Worm (Caenorhabditis elegans) whole organism, mixed stage, embryonic: ENCODE data around the gene clec-54.

Experiments
- M03D4.4 ChIP-seq: sonication (generic microtip); optimal IDR thresholded peaks from 2 replicates; lab custom pipeline; 2017; ENCODE audit warnings: mild to moderate bottlenecking, missing genetic modification characterization, missing compliant biosample characterization
- bed-3 ChIP-seq: fragments of 200-800 bp; sonication (Bioruptor generic); optimal IDR thresholded peaks from 3 replicates; lab custom pipeline; 2018; ENCODE audit warnings: mild to moderate bottlenecking, missing genetic modification characterization, moderate library complexity, missing compliant biosample characterization
- blmp-1 ChIP-seq: fragments of 150-350 bp; optimal IDR thresholded peaks from 2 replicates; lab custom pipeline; 2014; ENCODE audit warnings: missing biosample characterization, missing genetic modification characterization
- ceh-39 ChIP-seq: fragments of 150-350 bp; optimal IDR thresholded peaks from 2 replicates; lab custom pipeline; 2014; ENCODE audit warnings: missing biosample characterization, missing genetic modification characterization
- ceh-43 ChIP-seq: fragments of 200-800 bp; sonication (Bioruptor generic); optimal IDR thresholded peaks from 2 replicates; lab custom pipeline; 2018; ENCODE audit warnings: mild to moderate bottlenecking, missing genetic modification characterization, moderate library complexity, missing compliant biosample characterization
- ceh-83 ChIP-seq: fragments of 200-800 bp; sonication (Bioruptor generic); optimal IDR thresholded peaks from 2 replicates; lab custom pipeline; 2018; ENCODE audit warnings: mild to moderate bottlenecking, missing genetic modification characterization, missing compliant biosample characterization
- ces-1 ChIP-seq: fragments of 150-350 bp; optimal IDR thresholded peaks from 2 replicates; lab custom pipeline; 2014; ENCODE audit warnings: missing biosample characterization, missing genetic modification reagents, missing genetic modification characterization
- cnd-1 ChIP-seq: fragments of 200-800 bp; sonication (Bioruptor generic); optimal IDR thresholded peaks from 2 replicates; lab custom pipeline; 2018; ENCODE audit warnings: mild to moderate bottlenecking, missing genetic modification characterization, missing compliant biosample characterization
- drap-1 ChIP-seq: fragments of 200-800 bp; sonication (Bioruptor generic); optimal IDR thresholded peaks from 3 replicates; lab custom pipeline; 2018; ENCODE audit warnings: mild to moderate bottlenecking, missing genetic modification characterization, missing compliant biosample characterization
- elt-1 ChIP-seq: sonication (generic microtip); optimal IDR thresholded peaks from 2 replicates; lab custom pipeline; 2017; ENCODE audit warnings: missing genetic modification characterization, mild to moderate bottlenecking, missing compliant biosample characterization, antibody characterized with exemption, moderate library complexity, borderline replicate concordance; ENCODE audit not compliant: insufficient read depth
- elt-3 ChIP-seq: fragments of 150-350 bp; optimal IDR thresholded peaks from 2 replicates; lab custom pipeline; 2014; ENCODE audit warnings: missing biosample characterization, missing genetic modification characterization
- flh-1 ChIP-seq: fragments of 200-800 bp; sonication (Bioruptor generic); optimal IDR thresholded peaks from 2 replicates; lab custom pipeline; 2018; ENCODE audit warnings: mild to moderate bottlenecking, missing genetic modification characterization, moderate library complexity, missing compliant biosample characterization
- ham-2 ChIP-seq: fragments of 200-800 bp; sonication (Bioruptor generic); optimal IDR thresholded peaks from 2 replicates; lab custom pipeline; 2018; ENCODE audit warnings: mild to moderate bottlenecking, missing genetic modification characterization, missing compliant biosample characterization
- hlh-1 ChIP-seq: fragments of 150-350 bp; optimal IDR thresholded peaks from 2 replicates; lab custom pipeline; 2014; ENCODE audit warnings: missing biosample characterization, missing genetic modification reagents, missing genetic modification characterization
- lin-13 ChIP-seq: fragments of 150-350 bp; optimal IDR thresholded peaks from 2 replicates; lab custom pipeline; 2014; ENCODE audit warnings: missing biosample characterization, missing genetic modification characterization
- lin-32 ChIP-seq: fragments of 200-800 bp; sonication (Bioruptor generic); optimal IDR thresholded peaks from 2 replicates; lab custom pipeline; 2018; ENCODE audit warnings: mild to moderate bottlenecking, missing genetic modification characterization, missing compliant biosample characterization
- lsy-2 ChIP-seq: fragments of 150-350 bp; optimal IDR thresholded peaks from 2 replicates; lab custom pipeline; 2014; ENCODE audit warnings: missing biosample characterization, missing genetic modification characterization
- mep-1 ChIP-seq: fragments of 150-350 bp; optimal IDR thresholded peaks from 2 replicates; lab custom pipeline; 2017; ENCODE audit warnings: missing biosample characterization, missing genetic modification reagents, missing genetic modification characterization, inconsistent platforms
- mls-2 ChIP-seq: sonication (generic microtip); optimal IDR thresholded peaks from 2 replicates; lab custom pipeline; 2016; ENCODE audit warnings: mild to moderate bottlenecking, missing genetic modification characterization, moderate library complexity, missing compliant biosample characterization
- nhr-12 ChIP-seq: fragments of 150-350 bp; optimal IDR thresholded peaks from 2 replicates; lab custom pipeline; 2014; ENCODE audit warnings: missing biosample characterization, missing genetic modification characterization
- nhr-2 ChIP-seq: fragments of 150-350 bp; optimal IDR thresholded peaks from 2 replicates; lab custom pipeline; 2014; ENCODE audit warnings: missing biosample characterization, missing genetic modification characterization
- nhr-76 ChIP-seq: sonication (generic microtip); optimal IDR thresholded peaks from 2 replicates; lab custom pipeline; 2017; ENCODE audit warnings: missing biosample characterization, missing genetic modification characterization
- pha-4 ChIP-seq: fragments of 150-350 bp; optimal IDR thresholded peaks from 2 replicates; lab custom pipeline; 2018; ENCODE audit warnings: missing biosample characterization, missing genetic modification reagents, missing genetic modification characterization
- sem-2 ChIP-seq: fragments of 200-800 bp; sonication (Bioruptor generic); optimal IDR thresholded peaks from 2 replicates; lab custom pipeline; 2018; ENCODE audit warnings: mild to moderate bottlenecking, missing genetic modification characterization, missing compliant biosample characterization
- snpc-4 ChIP-seq: fragments of 150-350 bp; optimal IDR thresholded peaks from 2 replicates; lab custom pipeline; 2014; ENCODE audit warnings: missing biosample characterization, missing genetic modification characterization
- sptf-1 ChIP-seq: sonication (generic microtip); optimal IDR thresholded peaks from 2 replicates; lab custom pipeline; 2017; ENCODE audit warnings: mild to moderate bottlenecking, missing genetic modification characterization, moderate library complexity, missing compliant biosample characterization
- tbx-8 ChIP-seq: fragments of 200-800 bp; sonication (Bioruptor generic); optimal IDR thresholded peaks from 2 replicates; lab custom pipeline; 2018; ENCODE audit warnings: mild to moderate bottlenecking, missing genetic modification characterization, moderate library complexity, missing compliant biosample characterization
- unc-120 ChIP-seq: sonication (generic microtip); optimal IDR thresholded peaks from 2 replicates; lab custom pipeline; 2017; ENCODE audit warnings: missing genetic modification characterization, missing compliant biosample characterization; ENCODE audit not compliant: poor library complexity, severe bottlenecking
- unc-39 ChIP-seq: fragments of 150-350 bp; optimal IDR thresholded peaks from 2 replicates; lab custom pipeline; 2014; ENCODE audit warnings: missing biosample characterization, missing genetic modification characterization
- unc-62 ChIP-seq: fragments of 150-350 bp; optimal IDR thresholded peaks from 2 replicates; lab custom pipeline; 2014; ENCODE audit warnings: missing biosample characterization, missing genetic modification reagents, missing genetic modification characterization
- zip-8 ChIP-seq: fragments of 150-350 bp; optimal IDR thresholded peaks from 2 replicates; lab custom pipeline; 2014; ENCODE audit warnings: missing biosample characterization, missing genetic modification characterization

clec-54 gene

DNA sequence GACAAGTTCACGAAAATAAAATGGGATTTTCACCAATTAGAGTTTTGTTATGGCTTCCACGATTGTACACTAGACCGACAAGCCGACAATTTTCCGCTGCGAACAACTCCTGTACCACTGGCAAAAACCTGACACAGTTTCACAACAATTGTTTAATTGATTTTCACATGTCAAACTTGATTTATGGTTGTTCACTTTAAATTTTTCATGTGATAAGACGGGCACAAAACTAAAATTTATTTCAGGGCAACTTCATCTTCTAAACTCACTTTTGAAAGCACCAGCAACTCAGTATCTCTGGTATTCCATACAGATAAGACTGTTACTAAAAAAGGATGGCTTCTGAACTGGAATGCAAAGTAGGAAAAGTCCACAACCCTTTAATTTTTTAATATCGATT is 4.7 kb downstream of the clec-54 start, which contains the start of gene R02D5.7:
Gene R02D5.7 (minus strand): TSS at position 101 of the 400 bp plus-strand sequence.
- TF ChIP-seq nhr-2 (tag; lab: Kevin White, UChicago) (no peak), ham-2 (no peak), hlh-1 (tag; lab: Kevin White, UChicago) (no peak)
- TF ChIP-seq, all 35 proteins: peak for 0

- TF ChIP-seq drap-1 (no peak), mls-2 (tag; lab: Kevin White, UChicago) (no peak), sem-2 (no peak), unc-120 (tag; lab: Kevin White, UChicago) (no peak), lsy-2 (tag; lab: Kevin White, UChicago) (no peak), nhr-2 (tag; lab: Kevin White, UChicago) (no peak), unc-62 (no peak), nhr-12 (tag; lab: Kevin White, UChicago) (no peak), elt-3 (tag; lab: Kevin White, UChicago) (no peak), ces-1 (no peak), blmp-1 (tag; lab: Kevin White, UChicago) (no peak)
Measured at ce11 chrV:14481987-14482386, 5.3 kb downstream of the clec-54 start, which contains the start of gene R02D5.10. TSS of gene R02D5.10 (plus strand) at chrV:14482287.

ce11 chrV:14482728-14483210 is 6.1 kb downstream of the clec-54 start, which contains the start of gene R02D5.3:
TSS of gene R02D5.3 (plus strand) at chrV:14483160.
- no peak for TF ChIP-seq lin-32 (GFP tag; lab: Kevin White, UChicago)
- TF ChIP-seq pha-4 (tag; lab: Kevin White, UChicago): no peak
- TF ChIP-seq lsy-2 (tag; lab: Kevin White, UChicago): no peak
- TF ChIP-seq ces-1: no peak
- TF ChIP-seq ceh-39 (tag; lab: Kevin White, UChicago): no peak
- no peak for TF ChIP-seq ceh-83
- TF ChIP-seq ham-2: no peak
- no peak for TF ChIP-seq zip-8
- no peak for TF ChIP-seq hlh-1 (tag; lab: Kevin White, UChicago)
- TF ChIP-seq sem-2: no peak
- no peak for TF ChIP-seq ceh-43 (GFP tag; lab: Kevin White, UChicago)
- TF ChIP-seq M03D4.4 (tag; lab: Kevin White, UChicago): no peak
- TF ChIP-seq elt-1: no peak
- no peak for TF ChIP-seq nhr-2 (tag; lab: Kevin White, UChicago)
- TF ChIP-seq unc-62: no peak
- no peak for TF ChIP-seq unc-120 (tag; lab: Kevin White, UChicago)
- no peak for TF ChIP-seq lin-13
- no peak for TF ChIP-seq drap-1
- no peak for TF ChIP-seq elt-3 (tag; lab: Kevin White, UChicago)
- no peak for TF ChIP-seq bed-3

ce11 chrV:14484582-14484981 is 7.9 kb downstream of the clec-54 start, which contains the start of gene R02D5.4:
TSS of gene R02D5.4 (minus strand) at chrV:14484682.
- TF ChIP-seq lin-32 (GFP tag; lab: Kevin White, UChicago) (no peak), mls-2 (tag; lab: Kevin White, UChicago) (no peak), nhr-2 (tag; lab: Kevin White, UChicago) (no peak), nhr-76 (tag; lab: Kevin White, UChicago) (no peak), unc-120 (tag; lab: Kevin White, UChicago) (no peak), sptf-1 (tag; lab: Kevin White, UChicago) (no peak), lin-13 (no peak), tbx-8 (GFP tag; lab: Kevin White, UChicago) (no peak), ces-1 (no peak), cnd-1 (tag; lab: Kevin White, UChicago) (no peak), ceh-39 (tag; lab: Kevin White, UChicago) (no peak), elt-1 (no peak), M03D4.4 (tag; lab: Kevin White, UChicago) (no peak), unc-39 (tag; lab: Kevin White, UChicago) (no peak), nhr-12 (tag; lab: Kevin White, UChicago) (no peak), flh-1 (no peak), snpc-4 (tag; lab: Kevin White, UChicago) (no peak), elt-3 (tag; lab: Kevin White, UChicago) (no peak), mep-1 (tag; lab: Kevin White, UChicago) (no peak), zip-8 (no peak)

DNA sequence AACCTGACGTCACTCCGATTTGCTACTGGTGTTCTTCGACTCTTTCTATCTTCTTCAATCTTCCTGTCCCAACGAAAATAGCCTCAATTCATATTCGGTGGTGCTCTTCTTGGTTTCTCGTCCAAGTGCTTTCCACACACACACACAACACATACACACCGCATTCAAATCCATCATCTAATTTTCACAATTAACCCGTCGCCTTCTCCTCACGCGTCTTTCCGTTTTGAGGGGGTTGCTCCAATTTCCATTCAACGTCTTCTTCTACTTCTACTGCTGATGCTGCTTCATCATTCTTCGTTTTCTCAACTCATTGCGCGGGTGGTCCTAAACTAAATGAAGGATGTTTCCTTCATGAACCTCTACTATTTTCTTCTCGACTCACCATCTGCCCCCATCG is 14.4 kb downstream of the clec-54 start:
- TF ChIP-seq ces-1: peak; percentile 92
- no peak for TF ChIP-seq unc-120 (tag; lab: Kevin White, UChicago)
- no peak for TF ChIP-seq sem-2
- peak; percentile 55 for TF ChIP-seq drap-1
- TF ChIP-seq sptf-1 (tag; lab: Kevin White, UChicago): peak; percentile 2
- TF ChIP-seq M03D4.4 (tag; lab: Kevin White, UChicago): no peak
- TF ChIP-seq zip-8: no peak
- TF ChIP-seq cnd-1 (tag; lab: Kevin White, UChicago): no peak
